Worm (Caenorhabditis elegans) whole organism, L1 larva: ENCODE data around the gene clec-2.
A peak's percentile ranks its signal among the peaks of the same experiment; 100 is the strongest.

Source experiments
- F16B12.6 ChIP-seq: fragments of 150-350 bp; optimal IDR thresholded peaks from 2 replicates; lab custom pipeline; 2014; ENCODE audit warnings: missing biosample characterization, missing genetic modification characterization
- Y116A8C.19 ChIP-seq: sonication (generic microtip); optimal IDR thresholded peaks from 2 replicates; lab custom pipeline; 2016; ENCODE audit warnings: missing compliant biosample characterization, missing genetic modification characterization, borderline replicate concordance
- ama-1 ChIP-seq: fragments of 150-350 bp; optimal IDR thresholded peaks from 2 replicates; lab custom pipeline; 2014
- blmp-1 ChIP-seq: fragments of 150-350 bp; optimal IDR thresholded peaks from 2 replicates; lab custom pipeline; 2014; ENCODE audit warnings: missing biosample characterization, missing genetic modification characterization
- ceh-8 ChIP-seq: fragments of 200-800 bp; sonication (Bioruptor generic); optimal IDR thresholded peaks from 2 replicates; lab custom pipeline; 2018; ENCODE audit warnings: mild to moderate bottlenecking, missing genetic modification characterization, moderate library complexity, missing compliant biosample characterization
- ceh-82 ChIP-seq, 3 experiments: fragments of 150-350 bp in 1 of 3; sonication (generic microtip) in 2 of 3; optimal IDR thresholded peaks; 2 replicates each; lab custom pipeline; 2014 to 2017; ENCODE audit warnings: missing biosample characterization in 3 of 3, missing genetic modification characterization in 3 of 3
- dsc-1 ChIP-seq: sonication (generic microtip); optimal IDR thresholded peaks from 2 replicates; lab custom pipeline; 2016; ENCODE audit warnings: mild to moderate bottlenecking, missing genetic modification characterization, missing compliant biosample characterization
- efl-3 ChIP-seq: fragments of 200-800 bp; sonication (Bioruptor generic); optimal IDR thresholded peaks from 2 replicates; lab custom pipeline; 2018; ENCODE audit warnings: mild to moderate bottlenecking, missing genetic modification characterization, missing compliant biosample characterization
- egl-13 ChIP-seq: sonication (generic microtip); optimal IDR thresholded peaks from 2 replicates; lab custom pipeline; 2016; ENCODE audit warnings: missing genotype, missing genetic modification reagents, missing genetic modification characterization, missing compliant biosample characterization
- elt-2 ChIP-seq: sonication (generic microtip); optimal IDR thresholded peaks from 2 replicates; lab custom pipeline; 2016; ENCODE audit warnings: missing genetic modification characterization, mild to moderate bottlenecking, inconsistent platforms, missing compliant biosample characterization, missing genetic modification reagents
- ets-5 ChIP-seq: fragments of 200-800 bp; sonication (Bioruptor generic); IDR thresholded peaks from 2 replicates; pipeline ENCODE4 v1.3.6; 2022; ENCODE audit warnings: missing genetic modification characterization, missing compliant biosample characterization
- fkh-10 ChIP-seq: sonication (generic microtip); optimal IDR thresholded peaks from 2 replicates; lab custom pipeline; 2017; ENCODE audit warnings: missing biosample characterization, missing genetic modification reagents, missing genetic modification characterization
- fkh-8 ChIP-seq: sonication (generic microtip); optimal IDR thresholded peaks from 2 replicates; lab custom pipeline; 2016; ENCODE audit warnings: mild to moderate bottlenecking, missing genetic modification characterization, missing compliant biosample characterization
- fos-1 ChIP-seq: fragments of 150-350 bp; optimal IDR thresholded peaks from 2 replicates; lab custom pipeline; 2014; ENCODE audit warnings: missing biosample characterization, missing genetic modification characterization
- grh-1 ChIP-seq: fragments of 200-800 bp; sonication (Bioruptor generic); IDR thresholded peaks from 2 replicates; pipeline ENCODE4 v1.3.6; 2022; ENCODE audit warnings: missing genetic modification reagents, missing genetic modification characterization, missing compliant biosample characterization
- hpl-2 ChIP-seq: fragments of 150-350 bp; optimal IDR thresholded peaks from 2 replicates; lab custom pipeline; 2014; ENCODE audit warnings: missing biosample characterization, missing genetic modification reagents, missing genetic modification characterization
- irx-1 ChIP-seq: sonication (generic microtip); optimal IDR thresholded peaks from 2 replicates; lab custom pipeline; 2016; ENCODE audit warnings: missing genetic modification characterization, missing compliant biosample characterization
- lin-13 ChIP-seq: fragments of 150-350 bp; optimal IDR thresholded peaks from 2 replicates; lab custom pipeline; 2014; ENCODE audit warnings: missing biosample characterization, missing genetic modification reagents, missing genetic modification characterization
- lin-14 ChIP-seq: fragments of 200-800 bp; sonication (Bioruptor generic); optimal IDR thresholded peaks from 2 replicates; lab custom pipeline; 2018; ENCODE audit warnings: mild to moderate bottlenecking, missing genetic modification characterization, moderate library complexity, missing compliant biosample characterization
- lin-15B ChIP-seq: fragments of 150-350 bp; sonication (generic microtip); optimal IDR thresholded peaks from 3 replicates; lab custom pipeline; 2014; ENCODE audit warnings: missing biosample characterization, missing genetic modification characterization
- lin-35 ChIP-seq, 2 experiments: fragments of 150-350 bp; optimal IDR thresholded peaks; 2 replicates each; lab custom pipeline; 2014; ENCODE audit warnings: missing biosample characterization in 2 of 2, missing genetic modification characterization in 2 of 2, missing genetic modification reagents in 2 of 2
- lsy-2 ChIP-seq, 2 experiments: fragments of 150-350 bp; optimal IDR thresholded peaks; 2 replicates each; lab custom pipeline; 2014; ENCODE audit warnings: missing biosample characterization in 2 of 2, missing genetic modification characterization in 2 of 2
- mab-9 ChIP-seq: fragments of 200-800 bp; sonication (Bioruptor generic); IDR thresholded peaks from 2 replicates; pipeline ENCODE4 v1.3.6; 2022; ENCODE audit warnings: missing genetic modification reagents, missing genetic modification characterization, missing compliant biosample characterization
- mep-1 ChIP-seq: fragments of 150-350 bp; optimal IDR thresholded peaks from 2 replicates; lab custom pipeline; 2014; ENCODE audit warnings: missing biosample characterization, missing genetic modification characterization
- nhr-11 ChIP-seq: fragments of 150-350 bp; optimal IDR thresholded peaks from 2 replicates; lab custom pipeline; 2014; ENCODE audit warnings: missing biosample characterization, missing genetic modification characterization
- nhr-19 ChIP-seq: fragments of 200-800 bp; sonication (Bioruptor generic); conservative IDR thresholded peaks from 2 replicates; pipeline ENCODE4 v1.3.6; 2022; ENCODE audit warnings: missing genetic modification characterization, missing compliant biosample characterization
- nhr-20 ChIP-seq: sonication (generic microtip); optimal IDR thresholded peaks from 2 replicates; lab custom pipeline; 2016; ENCODE audit warnings: mild to moderate bottlenecking, missing genetic modification characterization, missing compliant biosample characterization
- nhr-237 ChIP-seq: fragments of 150-350 bp; optimal IDR thresholded peaks from 2 replicates; lab custom pipeline; 2014; ENCODE audit warnings: missing biosample characterization, missing genetic modification characterization
- nhr-28 ChIP-seq: fragments of 150-350 bp; optimal IDR thresholded peaks from 2 replicates; lab custom pipeline; 2014; ENCODE audit warnings: missing biosample characterization, missing genetic modification characterization
- nhr-71 ChIP-seq: sonication (generic microtip); optimal IDR thresholded peaks from 2 replicates; lab custom pipeline; 2016; ENCODE audit warnings: mild to moderate bottlenecking, missing genetic modification characterization, moderate library complexity, missing compliant biosample characterization
- nhr-76 ChIP-seq: sonication (generic microtip); optimal IDR thresholded peaks from 2 replicates; lab custom pipeline; 2017; ENCODE audit warnings: missing biosample characterization, missing genetic modification characterization
- nhr-77 ChIP-seq: fragments of 150-350 bp; optimal IDR thresholded peaks from 2 replicates; lab custom pipeline; 2014; ENCODE audit warnings: missing biosample characterization, missing genetic modification characterization
- nhr-84 ChIP-seq: sonication (generic microtip); optimal IDR thresholded peaks from 2 replicates; lab custom pipeline; 2017; ENCODE audit warnings: missing biosample characterization, missing genetic modification characterization
- pag-3 ChIP-seq: sonication (generic microtip); optimal IDR thresholded peaks from 2 replicates; lab custom pipeline; 2017; ENCODE audit warnings: missing genetic modification characterization, mild to moderate bottlenecking, missing compliant biosample characterization, antibody characterized with exemption, borderline replicate concordance; ENCODE audit not compliant: insufficient read depth
- pax-3 ChIP-seq: fragments of 200-800 bp; sonication (Bioruptor generic); optimal IDR thresholded peaks from 2 replicates; lab custom pipeline; 2018; ENCODE audit warnings: mild to moderate bottlenecking, missing genetic modification characterization, moderate library complexity, missing compliant biosample characterization
- pqm-1 ChIP-seq: sonication (generic microtip); optimal IDR thresholded peaks from 3 replicates; lab custom pipeline; 2017; ENCODE audit warnings: missing biosample characterization, missing genetic modification characterization
- snpc-4 ChIP-seq: fragments of 150-350 bp; optimal IDR thresholded peaks from 2 replicates; lab custom pipeline; 2014; ENCODE audit warnings: missing biosample characterization, missing genetic modification characterization
- sox-4 ChIP-seq: sonication (generic microtip); optimal IDR thresholded peaks from 2 replicates; lab custom pipeline; 2016; ENCODE audit warnings: missing genetic modification characterization, missing compliant biosample characterization
- sptf-1 ChIP-seq: fragments of 150-350 bp; optimal IDR thresholded peaks from 2 replicates; lab custom pipeline; 2014; ENCODE audit warnings: missing biosample characterization, missing genetic modification characterization
- sup-37 ChIP-seq: fragments of 200-800 bp; sonication (Bioruptor generic); optimal IDR thresholded peaks from 2 replicates; lab custom pipeline; 2018; ENCODE audit warnings: mild to moderate bottlenecking, missing genetic modification characterization, missing compliant biosample characterization
- swsn-7 ChIP-seq: sonication (generic microtip); optimal IDR thresholded peaks from 2 replicates; lab custom pipeline; 2016; ENCODE audit warnings: missing genetic modification characterization, missing compliant biosample characterization
- tbx-2 ChIP-seq: sonication (generic microtip); optimal IDR thresholded peaks from 2 replicates; lab custom pipeline; 2016; ENCODE audit warnings: missing genetic modification characterization, missing compliant biosample characterization
- unc-130 ChIP-seq: fragments of 150-350 bp; optimal IDR thresholded peaks from 2 replicates; lab custom pipeline; 2017; ENCODE audit warnings: missing biosample characterization, missing genetic modification characterization, inconsistent platforms
- unc-30 ChIP-seq: sonication (generic microtip); optimal IDR thresholded peaks from 2 replicates; lab custom pipeline; 2017; ENCODE audit warnings: missing biosample characterization, missing genetic modification characterization
- unc-62 ChIP-seq: fragments of 150-350 bp; optimal IDR thresholded peaks from 2 replicates; lab custom pipeline; 2014; ENCODE audit warnings: missing biosample characterization, missing genetic modification reagents, missing genetic modification characterization
- unc-86 ChIP-seq: sonication (generic microtip); optimal IDR thresholded peaks from 2 replicates; lab custom pipeline; 2016; ENCODE audit warnings: missing genetic modification characterization, missing compliant biosample characterization
- vab-15 ChIP-seq: sonication (generic microtip); optimal IDR thresholded peaks from 2 replicates; lab custom pipeline; 2017; ENCODE audit warnings: missing genotype, mild to moderate bottlenecking, missing genetic modification characterization, missing compliant biosample characterization
- zip-4 ChIP-seq: fragments of 200-800 bp; sonication (Bioruptor generic); optimal IDR thresholded peaks from 2 replicates; lab custom pipeline; 2018; ENCODE audit warnings: mild to moderate bottlenecking, missing genetic modification characterization, moderate library complexity, missing compliant biosample characterization
- ztf-11 ChIP-seq, 2 experiments: sonication (generic microtip); optimal IDR thresholded peaks; 2 replicates each; lab custom pipeline; 2016 to 2017; ENCODE audit warnings: missing genetic modification characterization in 2 of 2, missing biosample characterization in 1 of 2, missing compliant biosample characterization in 1 of 2
- ztf-4 ChIP-seq: fragments of 150-350 bp; optimal IDR thresholded peaks from 2 replicates; lab custom pipeline; 2014; ENCODE audit warnings: missing biosample characterization, missing genetic modification characterization

The clec-2 gene

DNA sequence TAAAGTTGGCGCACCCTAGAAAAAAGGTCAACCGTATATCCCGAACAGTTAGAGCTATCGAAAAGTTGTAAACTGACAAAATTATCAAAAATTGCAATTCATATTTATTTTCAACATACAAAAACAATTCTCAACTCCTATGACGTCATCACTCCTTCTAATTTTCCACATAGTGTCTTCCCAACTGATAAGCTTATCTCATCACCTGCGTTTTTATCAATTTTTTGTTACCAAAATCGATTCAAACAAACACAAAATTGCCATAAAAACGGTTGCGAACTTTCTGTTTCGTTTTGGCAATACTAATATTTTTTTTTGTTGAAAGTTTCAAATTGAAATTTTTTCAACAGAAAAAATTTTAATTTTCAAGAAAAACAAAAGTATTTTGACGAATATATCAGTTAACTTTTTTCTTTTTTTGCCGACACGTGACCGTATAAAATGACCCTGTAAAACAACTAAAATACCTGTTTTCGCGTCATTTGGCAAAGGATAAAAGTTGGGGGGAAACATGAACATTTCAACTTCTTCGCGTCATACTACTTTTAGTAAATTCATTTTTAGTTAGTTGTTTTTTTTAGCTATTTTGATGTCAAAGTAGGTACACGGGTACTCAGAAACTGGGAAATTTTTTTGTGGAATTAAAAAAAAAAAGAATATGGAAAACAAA is 47.5 kb downstream of the clec-2 start (continued):
- TF ChIP-seq sptf-1 (tag; lab: Kevin White, UChicago) (no peak), lin-14 (peak; percentile 48), nhr-71 (tag; lab: Kevin White, UChicago) (no peak), mep-1 (tag; lab: Kevin White, UChicago) (peak; percentile 14), lin-35 (GFP tag; optimal IDR thresholded peaks at IDR 0.05; lab: Kevin White, UChicago) (peak in 1 of 2 experiments; percentile 38), Y116A8C.19 (no peak), hpl-2 (no peak), pax-3 (tag; lab: Kevin White, UChicago) (no peak), elt-2 (peak; percentile 91), ceh-8 (GFP tag; lab: Kevin White, UChicago) (no peak)

DNA sequence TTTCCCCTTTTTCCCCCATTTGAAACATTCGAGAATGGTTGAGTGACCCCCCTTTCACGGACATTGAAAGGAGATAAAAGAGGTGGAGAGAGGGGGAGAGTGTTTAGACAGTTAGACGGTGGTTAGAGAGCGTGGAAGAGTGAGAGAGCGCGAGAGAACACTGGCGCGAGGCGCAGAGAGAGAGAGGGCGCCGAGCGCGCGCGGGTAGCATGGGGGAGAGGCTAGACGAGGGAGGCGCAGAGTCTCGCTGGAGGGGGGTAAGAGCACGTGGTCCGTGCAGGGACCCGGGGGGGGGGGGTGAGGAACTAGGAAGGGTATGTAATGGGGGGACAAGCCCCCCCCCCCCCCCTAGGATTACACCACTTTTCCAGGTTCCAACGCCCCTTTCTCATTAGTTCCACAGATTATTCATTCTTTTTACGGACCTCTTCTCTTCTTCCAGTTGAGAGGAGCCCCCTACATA is 49.3 kb downstream of the clec-2 start:
- TF ChIP-seq vab-15 (peak; percentile 54), ama-1 (peak; percentile 57), blmp-1 (tag; lab: Kevin White, UChicago) (peak; percentile 93), lin-15B (no peak), snpc-4 (tag; lab: Kevin White, UChicago) (peak; percentile 84), nhr-237 (tag; lab: Kevin White, UChicago) (peak; percentile 89), fkh-8 (tag; lab: Kevin White, UChicago) (peak; percentile 97), sup-37 (peak; percentile 93), F16B12.6 (tag; lab: Kevin White, UChicago) (peak; percentile 38), egl-13 (tag; lab: Kevin White, UChicago) (peak; percentile 95), sox-4 (tag; lab: Kevin White, UChicago) (peak; percentile 80), ztf-4 (tag; lab: Kevin White, UChicago) (peak; percentile 86), grh-1 (GFP tag; lab: Robert Waterston, UW) (peak; percentile 100), nhr-19 (GFP tag; lab: Robert Waterston, UW) (peak; percentile 98), fos-1 (tag; lab: Kevin White, UChicago) (peak; percentile 90), pqm-1 (no peak), ztf-11 (tag; optimal IDR thresholded peaks at IDR 0.05; lab: Kevin White, UChicago) (peak; percentile 73 to 95), lsy-2 (tag; optimal IDR thresholded peaks at IDR 0.05; lab: Kevin White, UChicago) (peak; percentile 91 to 92), unc-30 (tag; lab: Kevin White, UChicago) (no peak), pax-3 (tag; lab: Kevin White, UChicago) (peak; percentile 95), nhr-20 (tag; lab: Kevin White, UChicago) (peak; percentile 94), unc-62 (GFP tag; lab: Kevin White, UChicago) (peak; percentile 87), fkh-10 (GFP tag; lab: Kevin White, UChicago) (peak; percentile 92), mab-9 (GFP tag; lab: Robert Waterston, UW) (peak; percentile 99), unc-130 (tag; lab: Kevin White, UChicago) (peak; percentile 71), swsn-7 (tag; lab: Kevin White, UChicago) (peak; percentile 98), irx-1 (tag; lab: Kevin White, UChicago) (peak; percentile 93), nhr-76 (peak; percentile 56), nhr-77 (tag; lab: Kevin White, UChicago) (peak; percentile 85), lin-13 (GFP tag; lab: Kevin White, UChicago) (peak; percentile 94), tbx-2 (tag; lab: Kevin White, UChicago) (peak; percentile 98), unc-86 (peak; percentile 98), efl-3 (peak; percentile 85), lin-14 (peak; percentile 100), sptf-1 (tag; lab: Kevin White, UChicago) (no peak), zip-4 (GFP tag; lab: Kevin White, UChicago) (peak; percentile 91), lin-35 (GFP tag; optimal IDR thresholded peaks at IDR 0.05; lab: Kevin White, UChicago) (peak; percentile 69 to 91), dsc-1 (tag; lab: Kevin White, UChicago) (peak; percentile 85), nhr-84 (tag; lab: Kevin White, UChicago) (peak; percentile 63), nhr-28 (tag; lab: Kevin White, UChicago) (no peak), nhr-11 (tag; lab: Kevin White, UChicago) (peak; percentile 90), ceh-82 (tag; optimal IDR thresholded peaks at IDR 0.05; lab: Kevin White, UChicago) (peak; percentile 75 to 96 (median 94)), ets-5 (peak; percentile 87; the same call in 1 of the 2 replicates), pag-3 (no peak)
